Fruit fly (Drosophila melanogaster) whole organism, embryonic: ENCODE data around the gene pHCl-2.

ENCODE experiments used
- ATbp ChIP-seq: fragments of 200-800 bp; sonication (Bioruptor generic); optimal IDR thresholded peaks from 2 replicates; lab custom pipeline; 2017; ENCODE audit warnings: missing biosample characterization, mild to moderate bottlenecking, missing genetic modification characterization, missing genetic modification reagents
- Atf6 ChIP-seq: fragments of 200-800 bp; sonication (Bioruptor generic); IDR thresholded peaks from 2 replicates; pipeline ENCODE4 v1.3.6; 2022; ENCODE audit warnings: missing biosample characterization, missing genetic modification characterization
- CG10654 ChIP-seq: fragments of 200-800 bp; sonication (Bioruptor generic); optimal IDR thresholded peaks from 2 replicates; lab custom pipeline; 2016; ENCODE audit warnings: missing biosample characterization, missing genetic modification characterization
- CG10959 ChIP-seq: fragments of 200-800 bp; sonication (Bioruptor generic); IDR thresholded peaks from 2 replicates; pipeline ENCODE4 v1.3.6; 2022; ENCODE audit warnings: missing biosample characterization, missing genetic modification characterization
- CG10979 ChIP-seq: fragments of 200-800 bp; sonication (Bioruptor generic); optimal IDR thresholded peaks from 2 replicates; lab custom pipeline; 2018; ENCODE audit warnings: missing biosample characterization, mild to moderate bottlenecking, missing genetic modification characterization, moderate library complexity
- CG11456 ChIP-seq: fragments of 200-800 bp; sonication (Bioruptor generic); IDR thresholded peaks from 3 replicates; pipeline ENCODE4 v1.3.6; 2022; ENCODE audit warnings: missing biosample characterization, missing genetic modification characterization
- CG11723 ChIP-seq: fragments of 200-800 bp; sonication (Bioruptor generic); optimal IDR thresholded peaks from 2 replicates; lab custom pipeline; 2017; ENCODE audit warnings: missing biosample characterization, mild to moderate bottlenecking, missing genetic modification characterization
- CG13424 ChIP-seq: fragments of 200-800 bp; sonication (Bioruptor generic); optimal IDR thresholded peaks from 2 replicates; lab custom pipeline; 2019; ENCODE audit warnings: missing biosample characterization, mild to moderate bottlenecking, missing genetic modification characterization, moderate library complexity
- CG13894 ChIP-seq: fragments of 200-800 bp; sonication (Bioruptor generic); optimal IDR thresholded peaks from 3 replicates; lab custom pipeline; 2018; ENCODE audit warnings: missing biosample characterization, mild to moderate bottlenecking, missing genetic modification characterization, moderate library complexity
- CG14441 ChIP-seq: fragments of 200-800 bp; sonication (Bioruptor generic); IDR thresholded peaks from 2 replicates; pipeline ENCODE4 v1.3.6; 2022; ENCODE audit warnings: missing biosample characterization, missing genetic modification characterization
- CG1602 ChIP-seq: fragments of 200-800 bp; sonication (Bioruptor generic); optimal IDR thresholded peaks from 3 replicates; lab custom pipeline; 2016; ENCODE audit warnings: missing biosample characterization, missing genetic modification characterization
- CG2116 ChIP-seq: fragments of 200-800 bp; sonication (Bioruptor generic); optimal IDR thresholded peaks from 3 replicates; lab custom pipeline; 2018; ENCODE audit warnings: missing biosample characterization, mild to moderate bottlenecking, missing genetic modification characterization
- CG3847 ChIP-seq: fragments of 200-800 bp; sonication (Bioruptor generic); IDR thresholded peaks from 2 replicates; pipeline ENCODE4 v1.3.6; 2022; ENCODE audit warnings: missing biosample characterization, missing genetic modification characterization
- CG42726 ChIP-seq: fragments of 200-800 bp; sonication (Bioruptor generic); IDR thresholded peaks from 2 replicates; pipeline ENCODE4 v1.3.6; 2022; ENCODE audit warnings: missing biosample characterization, missing genetic modification characterization; ENCODE audit not compliant: partially characterized antibody
- CG4360 ChIP-seq: fragments of 200-800 bp; sonication (Bioruptor generic); IDR thresholded peaks from 2 replicates; pipeline ENCODE4 v1.3.6; 2022; ENCODE audit warnings: missing biosample characterization, missing genetic modification characterization
- CG4730 ChIP-seq: fragments of 200-800 bp; sonication (Bioruptor generic); IDR thresholded peaks from 2 replicates; pipeline ENCODE4 v1.3.6; 2022; ENCODE audit warnings: missing biosample characterization, missing genetic modification characterization
- CG6765 ChIP-seq: fragments of 200-800 bp; sonication (Bioruptor generic); optimal IDR thresholded peaks from 3 replicates; lab custom pipeline; 2017; ENCODE audit warnings: missing biosample characterization, mild to moderate bottlenecking, missing genetic modification characterization
- CG7372 ChIP-seq: fragments of 200-800 bp; sonication (Bioruptor generic); IDR thresholded peaks from 2 replicates; pipeline ENCODE4 v1.3.6; 2022; ENCODE audit warnings: missing biosample characterization, missing genetic modification characterization
- CG8388 ChIP-seq: fragments of 200-800 bp; sonication (Bioruptor generic); optimal IDR thresholded peaks from 2 replicates; lab custom pipeline; 2019; ENCODE audit warnings: missing biosample characterization, mild to moderate bottlenecking, missing genetic modification characterization, moderate library complexity
- CG9817 ChIP-seq: fragments of 200-800 bp; sonication (Bioruptor generic); optimal IDR thresholded peaks from 2 replicates; lab custom pipeline; 2018; ENCODE audit warnings: missing biosample characterization, mild to moderate bottlenecking, missing genetic modification characterization, moderate library complexity
- CkIIα-i1 ChIP-seq: fragments of 200-800 bp; sonication (Bioruptor generic); IDR thresholded peaks from 2 replicates; pipeline ENCODE4 v1.3.6; 2022; ENCODE audit warnings: missing biosample characterization, missing genetic modification characterization
- Dfd ChIP-seq, 2 experiments: fragments of >200 bp; optimal IDR thresholded peaks; 2 replicates each; lab custom pipeline; 2017; ENCODE audit warnings: missing biosample characterization in 2 of 2, missing genetic modification characterization in 2 of 2
- Gug ChIP-seq: fragments of 200-800 bp; sonication (Bioruptor generic); IDR thresholded peaks from 4 replicates; pipeline ENCODE4 v1.3.6; 2022; ENCODE audit warnings: missing biosample characterization, missing genetic modification characterization
- HmgZ ChIP-seq: fragments of 200-800 bp; sonication (Bioruptor generic); optimal IDR thresholded peaks from 2 replicates; lab custom pipeline; 2018; ENCODE audit warnings: missing biosample characterization, mild to moderate bottlenecking, missing genetic modification characterization
- Hr3 ChIP-seq: fragments of 200-800 bp; sonication (Bioruptor generic); optimal IDR thresholded peaks from 3 replicates; lab custom pipeline; 2016; ENCODE audit warnings: missing biosample characterization, missing genetic modification characterization
- Hr51 ChIP-seq, 2 experiments: fragments of 200-800 bp; sonication (Bioruptor generic); optimal IDR thresholded peaks; 2 replicates in 1 of 2; 3 replicates in 1 of 2; lab custom pipeline; 2016 to 2018; ENCODE audit warnings: missing biosample characterization in 2 of 2, missing genetic modification characterization in 2 of 2, mild to moderate bottlenecking in 1 of 2, moderate library complexity in 1 of 2
- MBD-R2 ChIP-seq: fragments of 200-800 bp; sonication (Bioruptor generic); IDR thresholded peaks from 2 replicates; pipeline ENCODE4 v1.3.6; 2022; ENCODE audit warnings: missing biosample characterization, missing genetic modification characterization
- NC2β ChIP-seq: fragments of 200-800 bp; sonication (Bioruptor generic); optimal IDR thresholded peaks from 2 replicates; lab custom pipeline; 2016; ENCODE audit warnings: missing biosample characterization, missing genetic modification characterization
- NK7.1 ChIP-seq: fragments of 200-800 bp; sonication (Bioruptor generic); optimal IDR thresholded peaks from 3 replicates; lab custom pipeline; 2016; ENCODE audit warnings: missing biosample characterization, missing genetic modification characterization
- NfI ChIP-seq: fragments of 200-800 bp; sonication (Bioruptor generic); optimal IDR thresholded peaks from 3 replicates; lab custom pipeline; 2018; ENCODE audit warnings: missing biosample characterization, mild to moderate bottlenecking, missing genetic modification characterization, moderate library complexity
- Opbp ChIP-seq: fragments of 200-800 bp; sonication (Bioruptor generic); IDR thresholded peaks from 3 replicates; pipeline ENCODE4 v1.3.6; 2022; ENCODE audit warnings: missing biosample characterization, missing genetic modification characterization; ENCODE audit not compliant: partially characterized antibody
- bcd ChIP-seq: fragments of 200-800 bp; sonication (Bioruptor generic); optimal IDR thresholded peaks from 2 replicates; lab custom pipeline; 2017; ENCODE audit warnings: missing biosample characterization, mild to moderate bottlenecking, missing genetic modification characterization
- br ChIP-seq: fragments of >200 bp; optimal IDR thresholded peaks from 2 replicates; lab custom pipeline; 2017
- dmrt99B ChIP-seq: fragments of 200-800 bp; sonication (Bioruptor generic); optimal IDR thresholded peaks from 2 replicates; lab custom pipeline; 2018; ENCODE audit warnings: missing biosample characterization, mild to moderate bottlenecking, missing genetic modification characterization, moderate library complexity
- dpn ChIP-seq, 2 experiments: fragments of 200-800 bp; sonication (Bioruptor generic); optimal IDR thresholded peaks; 3 replicates each; lab custom pipeline; 2016; ENCODE audit warnings: missing biosample characterization in 2 of 2, missing genetic modification characterization in 2 of 2
- dysf ChIP-seq: fragments of 200-800 bp; sonication (Bioruptor generic); IDR thresholded peaks from 3 replicates; pipeline ENCODE4 v1.3.6; 2022; ENCODE audit warnings: missing biosample characterization, missing genetic modification characterization
- grau ChIP-seq: fragments of 200-800 bp; optimal IDR thresholded peaks from 3 replicates; lab custom pipeline; 2019; ENCODE audit warnings: missing biosample characterization, mild to moderate bottlenecking, missing genetic modification characterization, moderate library complexity
- grn ChIP-seq: fragments of 200-800 bp; sonication (Bioruptor generic); optimal IDR thresholded peaks from 3 replicates; lab custom pipeline; 2017; ENCODE audit warnings: missing biosample characterization, missing genetic modification characterization
- hb ChIP-seq: fragments of 200-800 bp; sonication (Bioruptor generic); IDR thresholded peaks from 3 replicates; pipeline ENCODE4 v1.3.6; 2022; ENCODE audit warnings: missing biosample characterization, missing genetic modification characterization; ENCODE audit not compliant: partially characterized antibody
- hbn ChIP-seq: fragments of 200-800 bp; sonication (Bioruptor generic); IDR thresholded peaks from 2 replicates; pipeline ENCODE4 v1.3.6; 2022; ENCODE audit warnings: missing biosample characterization, missing genetic modification characterization; ENCODE audit not compliant: partially characterized antibody
- her ChIP-seq: fragments of 200-800 bp; sonication (Bioruptor generic); optimal IDR thresholded peaks from 2 replicates; lab custom pipeline; 2016; ENCODE audit warnings: missing biosample characterization, missing genetic modification characterization
- kay ChIP-seq: fragments of 200-800 bp; sonication (Bioruptor generic); optimal IDR thresholded peaks from 2 replicates; lab custom pipeline; 2016; ENCODE audit warnings: missing biosample characterization, missing genetic modification characterization
- lilli ChIP-seq: fragments of 200-800 bp; sonication (Bioruptor generic); optimal IDR thresholded peaks from 3 replicates; lab custom pipeline; 2016; ENCODE audit warnings: missing biosample characterization, missing genetic modification characterization
- luna ChIP-seq: fragments of 200-800 bp; sonication (Bioruptor generic); optimal IDR thresholded peaks from 2 replicates; lab custom pipeline; 2016; ENCODE audit warnings: missing biosample characterization, missing genetic modification characterization
- nerfin-1 ChIP-seq: fragments of 200-800 bp; sonication (Bioruptor generic); optimal IDR thresholded peaks from 3 replicates; lab custom pipeline; 2019; ENCODE audit warnings: missing biosample characterization, mild to moderate bottlenecking, missing genetic modification characterization, moderate library complexity
- repo ChIP-seq: fragments of 200-800 bp; sonication (Bioruptor generic); optimal IDR thresholded peaks from 2 replicates; lab custom pipeline; 2016; ENCODE audit warnings: missing biosample characterization, missing genetic modification characterization
- sna ChIP-seq: fragments of 200-800 bp; sonication (Bioruptor generic); IDR thresholded peaks from 2 replicates; pipeline ENCODE4 v1.3.6; 2022; ENCODE audit warnings: missing biosample characterization, missing genetic modification characterization; ENCODE audit not compliant: partially characterized antibody
- usp ChIP-seq: fragments of >200 bp; optimal IDR thresholded peaks from 2 replicates; lab custom pipeline; 2017; ENCODE audit warnings: missing biosample characterization, missing genetic modification characterization
- vfl ChIP-seq: fragments of 200-800 bp; sonication (Bioruptor generic); optimal IDR thresholded peaks from 2 replicates; lab custom pipeline; 2016; ENCODE audit warnings: missing biosample characterization, missing genetic modification characterization
- vvl ChIP-seq: fragments of 200-800 bp; sonication (Bioruptor generic); IDR thresholded peaks from 2 replicates; pipeline ENCODE4 v1.3.6; 2022; ENCODE audit warnings: missing biosample characterization, missing genetic modification characterization
- zfh1 ChIP-seq: fragments of 200-800 bp; sonication (Bioruptor generic); IDR thresholded peaks from 3 replicates; pipeline ENCODE4 v1.3.6; 2022; ENCODE audit warnings: missing biosample characterization, missing genetic modification characterization

Gene pHCl-2

DNA sequence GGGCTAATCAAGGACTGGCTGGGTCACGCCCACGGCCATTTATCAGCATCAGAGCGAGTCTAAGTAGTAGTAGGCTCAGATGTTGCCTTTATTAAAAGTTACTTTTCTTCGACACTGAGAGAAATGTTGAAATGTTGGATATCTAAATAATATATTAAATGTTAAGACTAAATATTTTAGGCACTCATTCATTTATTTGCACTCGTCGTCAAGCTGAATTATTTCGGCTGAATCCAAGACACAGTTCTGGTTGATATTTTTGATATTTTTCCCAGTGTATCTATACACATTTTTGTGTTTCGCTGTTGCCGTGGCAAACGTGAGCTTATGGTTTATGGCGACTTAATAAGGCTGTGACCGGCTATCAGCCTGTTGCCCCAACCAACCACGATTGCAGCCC, 19.9 kb upstream of the pHCl-2 start (continued):
- peak; percentile 58 for TF ChIP-seq CG6765 (GFP tag; lab: Kevin White, UChicago)
- peak; percentile 80 for TF ChIP-seq zfh1 (GFP tag; lab: Robert Waterston, UW)
- TF ChIP-seq CG11723 (GFP tag; lab: Kevin White, UChicago) = peak; percentile 60
- peak; percentile 41; the same call in 1 of the 2 replicates for TF ChIP-seq MBD-R2
- TF ChIP-seq CG11456 = 0 out of 3 replicates have a peak, but pooled peaks have one; percentile 44
- TF ChIP-seq CG42726 = no peak
- TF ChIP-seq CG10979 (tag; lab: Kevin White, UChicago) = peak; percentile 80
- TF ChIP-seq nerfin-1 = peak; percentile 75
- TF ChIP-seq dpn (GFP tag; optimal IDR thresholded peaks at IDR 0.05; lab: Kevin White, UChicago) = peak; percentile 19 to 63
- TF ChIP-seq NfI (GFP tag; lab: Kevin White, UChicago) = peak; percentile 69
- peak; percentile 37 for TF ChIP-seq lilli (GFP tag; lab: Kevin White, UChicago)
- peak; percentile 56; the same call in 1 of the 2 replicates for TF ChIP-seq Atf6 (GFP tag; lab: Robert Waterston, UW)
- TF ChIP-seq CG4730 = peak; percentile 72
- no peak for TF ChIP-seq grn
- TF ChIP-seq CG13894 (tag; lab: Kevin White, UChicago) = no peak
- no peak for TF ChIP-seq repo (GFP tag; lab: Kevin White, UChicago)
- TF ChIP-seq HmgZ = peak; percentile 11
- TF ChIP-seq CG10959 (GFP tag; lab: Robert Waterston, UW) = peak; percentile 54
- peak; percentile 69 for TF ChIP-seq grau (tag; lab: Kevin White, UChicago)
- TF ChIP-seq vfl (GFP tag; lab: Kevin White, UChicago) = no peak
- peak; percentile 86 for TF ChIP-seq dmrt99B (tag; lab: Kevin White, UChicago)
- TF ChIP-seq CG1602 = peak; percentile 56
- TF ChIP-seq her (GFP tag; lab: Kevin White, UChicago) = no peak
- TF ChIP-seq CG3847 (GFP tag; lab: Robert Waterston, UW) = peak; percentile 50
- TF ChIP-seq usp (GFP tag; lab: Kevin White, UChicago) = no peak
- no peak for TF ChIP-seq NC2β (GFP tag; lab: Kevin White, UChicago)
- peak; percentile 82 for TF ChIP-seq Gug (GFP tag; lab: Robert Waterston, UW)
- TF ChIP-seq CG7372 (GFP tag; lab: Robert Waterston, UW) = peak; percentile 38; the same call in 1 of the 2 replicates
- peak; percentile 82 for TF ChIP-seq dysf (GFP tag; lab: Robert Waterston, UW)
- TF ChIP-seq ATbp (GFP tag; lab: Kevin White, UChicago) = peak; percentile 72
- peak; percentile 75 for TF ChIP-seq CG14441
- no peak for TF ChIP-seq Opbp
- no peak for TF ChIP-seq br (lab: Kevin White, UChicago)
- TF ChIP-seq CG13424 = peak; percentile 70
- TF ChIP-seq Hr51 (GFP tag; optimal IDR thresholded peaks at IDR 0.05; lab: Kevin White, UChicago) = peak; percentile 25 to 74
- TF ChIP-seq NK7.1 (GFP tag; lab: Kevin White, UChicago) = no peak
- TF ChIP-seq hb (GFP tag; lab: Robert Waterston, UW) = no peak
- no peak for TF ChIP-seq sna (GFP tag; lab: Robert Waterston, UW)
- peak; percentile 6 for TF ChIP-seq CG2116 (GFP tag; lab: Kevin White, UChicago)
- TF ChIP-seq CG4360 (GFP tag; lab: Robert Waterston, UW) = 0 out of 2 replicates have a peak, but pooled peaks have one; percentile 32
- TF ChIP-seq CG9817 (tag; lab: Kevin White, UChicago) = peak; percentile 46
- TF ChIP-seq luna = no peak
- no peak for TF ChIP-seq CkIIα-i1 (GFP tag; lab: Robert Waterston, UW)
- no peak for TF ChIP-seq kay
- peak; percentile 73 for TF ChIP-seq CG10654
- TF ChIP-seq hbn (GFP tag; lab: Robert Waterston, UW) = no peak
- TF ChIP-seq bcd = peak; percentile 72
- TF ChIP-seq CG8388 (GFP tag; lab: Kevin White, UChicago) = peak; percentile 59
- TF ChIP-seq vvl (GFP tag; lab: Robert Waterston, UW) = peak; percentile 82
- no peak for TF ChIP-seq Dfd (GFP tag; optimal IDR thresholded peaks at IDR 0.05; lab: Kevin White, UChicago)
- peak; percentile 50 for TF ChIP-seq Hr3 (GFP tag; lab: Kevin White, UChicago)
